Fruit fly (Drosophila melanogaster) whole organism, pupa: ENCODE measurements around the gene Prp18.

Experiments used
- CG14655 ChIP-seq: fragments of 200-800 bp; sonication (Bioruptor generic); optimal IDR thresholded peaks from 3 replicates; lab custom pipeline; 2017; ENCODE audit warnings: mild to moderate bottlenecking, missing biosample characterization, missing genetic modification reagents, missing genetic modification characterization
- CG32121 ChIP-seq: fragments of 200-800 bp; sonication (Bioruptor generic); IDR thresholded peaks from 2 replicates; pipeline ENCODE4 v1.3.6; 2022; ENCODE audit warnings: missing biosample characterization, missing genetic modification characterization
- EcR ChIP-seq: fragments of 200-800 bp; sonication (Bioruptor generic); optimal IDR thresholded peaks from 3 replicates; lab custom pipeline; 2019; ENCODE audit warnings: missing biosample characterization, missing genetic modification characterization, mild to moderate bottlenecking, moderate library complexity, missing genetic modification reagents
- fd96Ca ChIP-seq: fragments of 200-800 bp; sonication (Bioruptor generic); IDR thresholded peaks from 3 replicates; pipeline ENCODE4 v1.3.6; 2022; ENCODE audit warnings: missing biosample characterization, missing genetic modification characterization

DNA sequence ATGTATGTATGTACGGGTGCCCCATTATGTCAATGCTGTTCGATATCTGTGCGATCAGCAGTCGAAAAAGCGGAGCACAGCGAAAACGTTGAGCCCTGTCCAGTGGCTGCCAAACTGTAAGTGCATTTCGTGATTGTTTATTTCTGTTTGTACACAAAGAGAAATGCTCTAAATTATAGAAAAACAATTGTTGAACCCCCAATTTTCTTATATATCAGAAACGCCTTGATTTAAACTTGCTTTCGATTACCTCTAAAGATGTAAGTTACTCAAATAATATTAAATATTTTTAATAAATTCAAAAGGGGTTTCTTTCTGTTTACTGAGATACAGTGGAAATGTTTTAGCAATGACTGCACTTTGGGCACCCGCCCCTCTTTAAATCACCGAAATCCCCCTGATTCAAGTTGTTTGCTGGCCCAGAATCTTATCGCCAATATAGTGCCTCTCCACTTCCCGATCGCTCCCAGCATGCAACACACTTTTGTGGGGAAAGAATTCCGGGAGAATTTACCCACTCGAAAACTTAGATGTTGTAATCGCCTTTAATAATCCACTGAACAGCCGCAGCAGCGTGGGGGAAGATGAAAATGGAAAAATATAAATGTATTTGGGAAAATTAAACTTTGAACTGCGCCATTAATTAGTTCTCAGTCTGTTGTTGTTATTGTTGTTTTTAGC lies 16.2 kb downstream of the Prp18 start:
- TF ChIP-seq CG14655 (no peak), EcR (GFP tag; lab: Kevin White, UChicago) (no peak), fd96Ca (no peak), CG32121 (GFP tag; lab: Robert Waterston, UW) (peak; percentile 62)
